Fruit fly (Drosophila melanogaster) whole organism, embryonic: ENCODE results near the gene CG7650.
A peak's percentile ranks its signal among the peaks of the same experiment; 100 is the strongest.

ENCODE experiments used
- Abd-B ChIP-seq: fragments of 200-800 bp; sonication (Bioruptor generic); optimal IDR thresholded peaks from 2 replicates; lab custom pipeline; 2018; ENCODE audit warnings: missing biosample characterization, mild to moderate bottlenecking, missing genetic modification characterization, moderate library complexity
- Bgb ChIP-seq: fragments of 200-800 bp; sonication (Bioruptor generic); IDR thresholded peaks from 2 replicates; pipeline ENCODE4 v1.3.6; 2022; ENCODE audit warnings: missing biosample characterization, missing genetic modification characterization; ENCODE audit not compliant: partially characterized antibody
- BtbVII ChIP-seq: fragments of 200-800 bp; sonication (Bioruptor generic); optimal IDR thresholded peaks from 3 replicates; lab custom pipeline; 2017; ENCODE audit warnings: missing biosample characterization, mild to moderate bottlenecking, missing genetic modification characterization
- CG10147 ChIP-seq: fragments of 200-800 bp; sonication (Bioruptor generic); optimal IDR thresholded peaks from 2 replicates; lab custom pipeline; 2019; ENCODE audit warnings: missing biosample characterization, mild to moderate bottlenecking, missing genetic modification characterization, moderate library complexity
- CG10274 ChIP-seq: fragments of 200-800 bp; sonication (Bioruptor generic); optimal IDR thresholded peaks from 3 replicates; lab custom pipeline; 2017; ENCODE audit warnings: missing biosample characterization, mild to moderate bottlenecking, missing genetic modification characterization
- CG10543 ChIP-seq: fragments of 200-800 bp; sonication (Bioruptor generic); optimal IDR thresholded peaks from 3 replicates; lab custom pipeline; 2017; ENCODE audit warnings: missing biosample characterization, mild to moderate bottlenecking, missing genetic modification characterization, moderate library complexity
- CG10654 ChIP-seq: fragments of 200-800 bp; sonication (Bioruptor generic); optimal IDR thresholded peaks from 2 replicates; lab custom pipeline; 2016; ENCODE audit warnings: missing biosample characterization, missing genetic modification characterization
- CG11398 ChIP-seq: fragments of 200-800 bp; sonication (Bioruptor generic); optimal IDR thresholded peaks from 2 replicates; lab custom pipeline; 2016; ENCODE audit warnings: missing biosample characterization, missing genetic modification characterization
- CG13296 ChIP-seq: fragments of 200-800 bp; sonication (Bioruptor generic); optimal IDR thresholded peaks from 3 replicates; lab custom pipeline; 2018; ENCODE audit warnings: missing biosample characterization, mild to moderate bottlenecking, missing genetic modification characterization
- CG1603 ChIP-seq: fragments of 200-800 bp; sonication (Bioruptor generic); optimal IDR thresholded peaks from 2 replicates; lab custom pipeline; 2019; ENCODE audit warnings: missing biosample characterization, mild to moderate bottlenecking, missing genetic modification characterization, moderate library complexity
- CG16863 ChIP-seq: fragments of 200-800 bp; sonication (Bioruptor generic); optimal IDR thresholded peaks from 3 replicates; lab custom pipeline; 2016; ENCODE audit warnings: missing biosample characterization, missing genetic modification characterization
- CG17802 ChIP-seq: fragments of 200-800 bp; sonication (Bioruptor generic); optimal IDR thresholded peaks from 2 replicates; lab custom pipeline; 2018; ENCODE audit warnings: missing biosample characterization, mild to moderate bottlenecking, missing genetic modification characterization, moderate library complexity
- CG17912 ChIP-seq: fragments of 200-800 bp; sonication (Bioruptor generic); optimal IDR thresholded peaks from 2 replicates; lab custom pipeline; 2018; ENCODE audit warnings: missing biosample characterization, mild to moderate bottlenecking, missing genetic modification characterization
- CG18262 ChIP-seq: fragments of 200-800 bp; optimal IDR thresholded peaks from 3 replicates; lab custom pipeline; 2019; ENCODE audit warnings: missing biosample characterization, mild to moderate bottlenecking, missing genetic modification characterization, moderate library complexity
- CG18764 ChIP-seq: fragments of 200-800 bp; sonication (Bioruptor generic); optimal IDR thresholded peaks from 3 replicates; lab custom pipeline; 2016; ENCODE audit warnings: missing biosample characterization, missing genetic modification characterization
- CG34224 ChIP-seq: fragments of 200-800 bp; sonication (Bioruptor generic); IDR thresholded peaks from 3 replicates; pipeline ENCODE4 v1.3.6; 2022; ENCODE audit warnings: missing biosample characterization, missing genetic modification characterization; ENCODE audit not compliant: partially characterized antibody
- CG3726 ChIP-seq: fragments of 200-800 bp; sonication (Bioruptor generic); IDR thresholded peaks from 3 replicates; pipeline ENCODE4, ENCODE4 v1.3.6; 2022; ENCODE audit warnings: missing biosample characterization, missing genetic modification characterization
- CG3995 ChIP-seq: fragments of 200-800 bp; sonication (Bioruptor generic); optimal IDR thresholded peaks from 3 replicates; lab custom pipeline; 2016; ENCODE audit warnings: missing biosample characterization, missing genetic modification characterization
- CG42726 ChIP-seq: fragments of 200-800 bp; sonication (Bioruptor generic); IDR thresholded peaks from 2 replicates; pipeline ENCODE4 v1.3.6; 2022; ENCODE audit warnings: missing biosample characterization, missing genetic modification characterization; ENCODE audit not compliant: partially characterized antibody
- CG43689 ChIP-seq: fragments of 200-800 bp; sonication (Bioruptor generic); IDR thresholded peaks from 2 replicates; pipeline ENCODE4 v1.3.6; 2022; ENCODE audit warnings: missing biosample characterization, missing genetic modification characterization
- CG6272 ChIP-seq: fragments of 200-800 bp; sonication (Bioruptor generic); IDR thresholded peaks from 2 replicates; pipeline ENCODE4 v1.3.6; 2022; ENCODE audit warnings: missing biosample characterization, missing genetic modification characterization
- CG8924 ChIP-seq: fragments of 200-800 bp; optimal IDR thresholded peaks from 3 replicates; lab custom pipeline; 2019; ENCODE audit warnings: missing biosample characterization, mild to moderate bottlenecking, missing genetic modification characterization, moderate library complexity
- CG9609 ChIP-seq: fragments of 200-800 bp; sonication (Bioruptor generic); optimal IDR thresholded peaks from 3 replicates; lab custom pipeline; 2016; ENCODE audit warnings: missing biosample characterization, missing genetic modification characterization
- CG9817 ChIP-seq: fragments of 200-800 bp; sonication (Bioruptor generic); optimal IDR thresholded peaks from 2 replicates; lab custom pipeline; 2018; ENCODE audit warnings: missing biosample characterization, mild to moderate bottlenecking, missing genetic modification characterization, moderate library complexity
- Dek ChIP-seq: fragments of 200-800 bp; sonication (Bioruptor generic); optimal IDR thresholded peaks from 3 replicates; lab custom pipeline; 2019; ENCODE audit warnings: missing biosample characterization, mild to moderate bottlenecking, missing genetic modification characterization, moderate library complexity
- Dp ChIP-seq: fragments of 200-800 bp; sonication (Bioruptor generic); optimal IDR thresholded peaks from 2 replicates; lab custom pipeline; 2018; ENCODE audit warnings: missing biosample characterization, mild to moderate bottlenecking, missing genetic modification characterization, moderate library complexity
- Meics ChIP-seq: fragments of 200-800 bp; sonication (Bioruptor generic); optimal IDR thresholded peaks from 2 replicates; lab custom pipeline; 2017; ENCODE audit warnings: missing biosample characterization, mild to moderate bottlenecking, missing genetic modification characterization
- Myb ChIP-seq: fragments of 200-800 bp; sonication (Bioruptor generic); optimal IDR thresholded peaks from 2 replicates; lab custom pipeline; 2016; ENCODE audit warnings: missing biosample characterization, missing genetic modification characterization
- Oli ChIP-seq: fragments of 200-800 bp; sonication (Bioruptor generic); optimal IDR thresholded peaks from 2 replicates; lab custom pipeline; 2018; ENCODE audit warnings: missing biosample characterization, mild to moderate bottlenecking, missing genetic modification characterization, moderate library complexity
- Poxn ChIP-seq: fragments of 200-800 bp; sonication (Bioruptor generic); IDR thresholded peaks from 2 replicates; pipeline ENCODE4 v1.3.6; 2022; ENCODE audit warnings: missing biosample characterization, missing genetic modification characterization
- Scr ChIP-seq: fragments of 200-800 bp; sonication (Bioruptor generic); IDR thresholded peaks from 2 replicates; pipeline ENCODE4 v1.3.6; 2022; ENCODE audit warnings: missing biosample characterization, missing genetic modification characterization; ENCODE audit not compliant: partially characterized antibody
- Taf1 ChIP-seq: fragments of 200-800 bp; sonication (Bioruptor generic); IDR thresholded peaks from 2 replicates; pipeline ENCODE4 v1.3.6; 2022; ENCODE audit warnings: missing biosample characterization, missing genetic modification characterization
- Trl ChIP-seq, 3 experiments: fragments of >200 bp in 2 of 3; fragments of 200-800 bp in 1 of 3; sonication (Bioruptor generic) in 1 of 3; optimal IDR thresholded peaks; 2 replicates in 1 of 3; 3 replicates in 2 of 3; lab custom pipeline; 2016 to 2017; ENCODE audit warnings: missing biosample characterization in 1 of 3, missing genetic modification characterization in 1 of 3
- ab ChIP-seq: fragments of 200-800 bp; sonication (Bioruptor generic); optimal IDR thresholded peaks from 2 replicates; lab custom pipeline; 2016; ENCODE audit warnings: missing biosample characterization, missing genetic modification characterization
- abd-A ChIP-seq: fragments of 200-800 bp; sonication (Bioruptor generic); optimal IDR thresholded peaks from 3 replicates; lab custom pipeline; 2019; ENCODE audit warnings: missing biosample characterization, mild to moderate bottlenecking, missing genetic modification characterization, moderate library complexity
- ase ChIP-seq: fragments of 200-800 bp; sonication (Bioruptor generic); IDR thresholded peaks from 3 replicates; pipeline ENCODE4 v1.3.6; 2022; ENCODE audit warnings: missing biosample characterization, missing genetic modification characterization
- ewg ChIP-seq: fragments of 200-800 bp; sonication (Bioruptor generic); optimal IDR thresholded peaks from 3 replicates; lab custom pipeline; 2017; ENCODE audit warnings: mild to moderate bottlenecking, missing biosample characterization, missing genetic modification reagents, missing genetic modification characterization
- gcm ChIP-seq: fragments of 200-800 bp; sonication (Bioruptor generic); optimal IDR thresholded peaks from 2 replicates; lab custom pipeline; 2019; ENCODE audit warnings: missing biosample characterization, mild to moderate bottlenecking, missing genetic modification characterization, moderate library complexity
- gro ChIP-seq: fragments of 200-800 bp; sonication (Bioruptor generic); optimal IDR thresholded peaks from 2 replicates; lab custom pipeline; 2016; ENCODE audit warnings: missing biosample characterization, missing genetic modification characterization
- gsb-n ChIP-seq: fragments of 200-800 bp; sonication (Bioruptor generic); optimal IDR thresholded peaks from 3 replicates; lab custom pipeline; 2018; ENCODE audit warnings: missing biosample characterization, mild to moderate bottlenecking, missing genetic modification characterization
- ken ChIP-seq: fragments of 200-800 bp; sonication (Bioruptor generic); IDR thresholded peaks from 3 replicates; pipeline ENCODE4 v1.3.6; 2022; ENCODE audit warnings: missing biosample characterization, missing genetic modification characterization
- kni ChIP-seq: fragments of 200-800 bp; sonication (Bioruptor generic); optimal IDR thresholded peaks from 3 replicates; lab custom pipeline; 2017; ENCODE audit warnings: mild to moderate bottlenecking, missing biosample characterization, missing genetic modification reagents, missing genetic modification characterization
- nerfin-1 ChIP-seq: fragments of 200-800 bp; sonication (Bioruptor generic); optimal IDR thresholded peaks from 3 replicates; lab custom pipeline; 2019; ENCODE audit warnings: missing biosample characterization, mild to moderate bottlenecking, missing genetic modification characterization, moderate library complexity
- pfk ChIP-seq: fragments of 200-800 bp; sonication (Bioruptor generic); optimal IDR thresholded peaks from 2 replicates; lab custom pipeline; 2018; ENCODE audit warnings: missing biosample characterization, mild to moderate bottlenecking, missing genetic modification characterization, moderate library complexity
- pros ChIP-seq: fragments of 200-800 bp; sonication (Bioruptor generic); optimal IDR thresholded peaks from 3 replicates; lab custom pipeline; 2019; ENCODE audit warnings: missing biosample characterization, mild to moderate bottlenecking, missing genetic modification characterization, moderate library complexity
- seq ChIP-seq: fragments of 200-800 bp; sonication (Bioruptor generic); IDR thresholded peaks from 2 replicates; pipeline ENCODE4 v1.3.6; 2022; ENCODE audit warnings: missing biosample characterization, missing genetic modification characterization
- slou ChIP-seq: fragments of 200-800 bp; sonication (Bioruptor generic); optimal IDR thresholded peaks from 3 replicates; lab custom pipeline; 2016; ENCODE audit warnings: missing biosample characterization, missing genetic modification characterization
- stc ChIP-seq: fragments of 200-800 bp; sonication (Bioruptor generic); IDR thresholded peaks from 2 replicates; pipeline ENCODE4 v1.3.6; 2022; ENCODE audit warnings: missing biosample characterization, missing genetic modification characterization
- zfh1 ChIP-seq: fragments of 200-800 bp; sonication (Bioruptor generic); IDR thresholded peaks from 3 replicates; pipeline ENCODE4 v1.3.6; 2022; ENCODE audit warnings: missing biosample characterization, missing genetic modification characterization

Gene CG7650

DNA sequence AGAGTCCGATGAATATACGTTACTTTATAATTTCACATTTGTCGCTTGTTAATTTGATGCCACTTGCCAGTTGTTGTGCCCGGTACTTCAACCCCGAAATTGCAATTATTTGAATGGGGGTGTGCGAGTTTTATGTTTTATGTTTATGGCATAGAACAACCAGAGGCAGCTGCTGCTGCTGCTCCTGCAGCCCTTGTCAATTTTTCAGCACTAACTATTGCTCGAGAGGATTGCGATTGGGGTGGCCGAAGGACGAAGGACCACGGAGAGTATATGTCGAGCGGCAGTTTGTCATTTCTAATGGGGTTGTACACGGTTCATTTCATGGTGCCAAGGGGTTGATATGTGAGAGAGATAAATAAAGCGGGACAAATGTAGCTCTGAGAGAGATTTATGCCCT is 13.9 kb upstream of the CG7650 start:
- TF ChIP-seq CG8924 (tag; lab: Kevin White, UChicago) (peak; percentile 35), CG1603 (tag; lab: Kevin White, UChicago) (no peak), Dp (GFP tag; lab: Kevin White, UChicago) (no peak), seq (peak; percentile 74; the same call in 1 of the 2 replicates), nerfin-1 (peak; percentile 33), CG16863 (GFP tag; lab: Kevin White, UChicago) (no peak), zfh1 (0 out of 3 replicates have a peak, but pooled peaks have one; percentile 12), Trl (optimal IDR thresholded peaks at IDR 0.05; lab: Kevin White, UChicago) (peak in 1 of 2 experiments; percentile 19), Trl (GFP tag; optimal IDR thresholded peaks at IDR 0.05; lab: Kevin White, UChicago) (no peak), gsb-n (peak; percentile 27), CG18764 (GFP tag; lab: Kevin White, UChicago) (no peak), kni (peak; percentile 18), CG9609 (no peak), ewg (GFP tag; lab: Kevin White, UChicago) (no peak), pfk (no peak), Poxn (GFP tag; lab: Robert Waterston, UW) (no peak), Taf1 (no peak), CG10147 (no peak), stc (GFP tag; lab: Robert Waterston, UW) (no peak), abd-A (tag; lab: Kevin White, UChicago) (peak; percentile 17), Scr (GFP tag; lab: Robert Waterston, UW) (no peak), ase (GFP tag; lab: Robert Waterston, UW) (peak; percentile 50; the same call in 1 of the 3 replicates), pros (peak; percentile 72)

DNA sequence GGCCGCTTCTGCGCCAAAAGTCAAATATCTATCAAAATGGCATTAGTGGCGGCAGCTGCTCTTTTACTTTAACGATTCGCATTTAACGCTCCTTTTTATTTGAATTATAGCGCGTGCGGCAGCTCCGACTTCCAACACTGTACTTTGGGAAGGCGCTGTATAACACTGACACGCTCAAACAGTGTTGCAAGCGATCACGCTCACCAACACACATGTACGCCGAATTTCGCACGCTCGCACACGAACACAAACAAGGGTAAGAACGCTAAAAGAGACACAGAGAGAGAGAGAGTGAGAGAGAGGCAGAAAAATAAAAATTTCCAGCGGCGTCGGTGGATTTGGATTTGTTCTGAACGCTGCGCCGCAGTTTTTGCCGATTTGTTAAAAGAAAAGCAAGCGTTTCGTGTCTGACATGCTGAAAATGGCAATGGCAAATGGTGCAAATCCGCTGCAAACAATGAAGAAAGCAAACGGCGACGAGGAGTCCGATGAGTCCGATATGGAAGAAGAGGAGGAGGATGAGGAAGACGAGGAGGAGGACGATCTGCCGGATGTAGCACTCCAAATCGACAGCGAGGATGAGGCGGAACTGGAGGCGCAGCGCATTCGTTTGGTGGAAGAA is 9.6 kb upstream of the CG7650 start, which contains the start of gene Phs:
Phs (plus strand) TSS at position 276 of the 622 bp plus-strand sequence.
- TF ChIP-seq CG43689 (GFP tag; lab: Robert Waterston, UW) (no peak), BtbVII (GFP tag; lab: Kevin White, UChicago) (peak; percentile 52), CG18262 (peak; percentile 38), CG34224 (GFP tag; lab: Robert Waterston, UW) (0 out of 3 replicates have a peak, but pooled peaks have one; percentile 20), CG13296 (GFP tag; lab: Kevin White, UChicago) (peak; percentile 53), Dek (peak; percentile 12), CG3726 (GFP tag; lab: Robert Waterston, UW) (no peak), gro (peak; percentile 88), CG17912 (GFP tag; lab: Kevin White, UChicago) (peak; percentile 81), CG9817 (peak; percentile 75), Meics (GFP tag; lab: Kevin White, UChicago) (peak; percentile 64), slou (GFP tag; lab: Kevin White, UChicago) (peak; percentile 59), CG10274 (GFP tag; lab: Kevin White, UChicago) (peak; percentile 43), CG11398 (peak; percentile 70), Oli (tag; lab: Kevin White, UChicago) (peak; percentile 9), Bgb (GFP tag; lab: Robert Waterston, UW) (peak; percentile 65), CG6272 (GFP tag; lab: Robert Waterston, UW) (peak; percentile 54; the same call in 1 of the 2 replicates), CG42726 (no peak), CG17802 (tag; lab: Kevin White, UChicago) (peak; percentile 74), gcm (GFP tag; lab: Kevin White, UChicago) (peak; percentile 13), CG10543 (GFP tag; lab: Kevin White, UChicago) (peak; percentile 69), Myb (GFP tag; lab: Kevin White, UChicago) (peak; percentile 91), ken (peak; percentile 94), Abd-B (GFP tag; lab: Kevin White, UChicago) (no peak), CG3995 (GFP tag; lab: Kevin White, UChicago) (peak; percentile 44), Scr (GFP tag; lab: Robert Waterston, UW) (peak; percentile 48), CG10654 (GFP tag; lab: Kevin White, UChicago) (peak; percentile 82), ab (GFP tag; lab: Kevin White, UChicago) (peak; percentile 46)
